Worm (Caenorhabditis elegans) whole organism, L3 larva: ENCODE measurements around the gene C16C10.4.

Source experiments
- R02D3.7 ChIP-seq: fragments of 150-350 bp; optimal IDR thresholded peaks from 2 replicates; lab custom pipeline; 2014; ENCODE audit warnings: missing biosample characterization, missing genetic modification characterization
- ceh-9 ChIP-seq: sonication (generic microtip); optimal IDR thresholded peaks from 2 replicates; lab custom pipeline; 2018; ENCODE audit warnings: missing biosample characterization, missing genetic modification characterization
- daf-12 ChIP-seq: fragments of 150-350 bp; optimal IDR thresholded peaks from 2 replicates; lab custom pipeline; 2014; ENCODE audit warnings: missing biosample characterization, missing genetic modification reagents, missing genetic modification characterization
- egl-27 ChIP-seq: sonication (generic microtip); optimal IDR thresholded peaks from 4 replicates; lab custom pipeline; 2017; ENCODE audit warnings: missing biosample characterization, missing genetic modification reagents, missing genetic modification characterization
- elt-1 ChIP-seq: fragments of 150-350 bp; optimal IDR thresholded peaks from 2 replicates; lab custom pipeline; 2014; ENCODE audit warnings: missing biosample characterization, missing genetic modification characterization
- jun-1 ChIP-seq: fragments of 150-350 bp; optimal IDR thresholded peaks from 2 replicates; lab custom pipeline; 2014; ENCODE audit warnings: missing biosample characterization, missing genetic modification reagents, missing genetic modification characterization
- mdl-1 ChIP-seq: fragments of 150-350 bp; optimal IDR thresholded peaks from 2 replicates; lab custom pipeline; 2014; ENCODE audit warnings: missing biosample characterization, missing genetic modification characterization
- nhr-11 ChIP-seq: fragments of 150-350 bp; optimal IDR thresholded peaks from 2 replicates; lab custom pipeline; 2014; ENCODE audit warnings: missing biosample characterization, missing genetic modification characterization
- nhr-237 ChIP-seq: fragments of 150-350 bp; optimal IDR thresholded peaks from 2 replicates; lab custom pipeline; 2014; ENCODE audit warnings: missing biosample characterization, missing genetic modification characterization
- nhr-77 ChIP-seq: fragments of 150-350 bp; optimal IDR thresholded peaks from 2 replicates; lab custom pipeline; 2014; ENCODE audit warnings: missing biosample characterization, missing genetic modification characterization
- unc-62 ChIP-seq: fragments of 150-350 bp; sonication (generic microtip); optimal IDR thresholded peaks from 4 replicates; lab custom pipeline; 2014; ENCODE audit warnings: missing biosample characterization, missing genetic modification reagents, missing genetic modification characterization
- zag-1 ChIP-seq: fragments of 150-350 bp; optimal IDR thresholded peaks from 2 replicates; lab custom pipeline; 2014; ENCODE audit warnings: missing biosample characterization, missing genetic modification characterization
- ztf-4 ChIP-seq: fragments of 150-350 bp; optimal IDR thresholded peaks from 2 replicates; lab custom pipeline; 2014; ENCODE audit warnings: missing biosample characterization, missing genetic modification characterization

DNA sequence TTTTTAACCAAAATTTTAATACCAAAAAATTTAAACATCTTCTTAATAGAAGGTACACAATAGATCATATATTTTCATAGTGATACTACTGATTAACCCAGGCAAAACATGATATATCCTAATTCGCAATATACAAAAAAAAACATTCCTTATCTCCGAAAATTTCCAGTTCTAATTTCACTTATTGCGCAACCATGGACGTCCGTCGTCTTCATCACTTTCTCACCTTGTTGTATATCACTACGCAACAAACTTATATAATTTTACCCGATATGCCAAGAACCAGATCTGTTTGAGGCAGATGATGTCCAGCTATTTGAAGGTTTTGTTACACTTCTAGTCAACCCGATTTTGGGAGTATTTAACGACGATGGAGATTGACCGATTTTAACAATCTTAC lies 16.7 kb downstream of the C16C10.4 start, which contains the start of gene R74.2:
- TF ChIP-seq jun-1 (tag; lab: Kevin White, UChicago) (no peak), R02D3.7 (tag; lab: Kevin White, UChicago) (no peak), ceh-9 (tag; lab: Kevin White, UChicago) (no peak), daf-12 (tag; lab: Kevin White, UChicago) (no peak), nhr-77 (tag; lab: Kevin White, UChicago) (no peak), ztf-4 (tag; lab: Kevin White, UChicago) (no peak), egl-27 (tag; lab: Kevin White, UChicago) (no peak), elt-1 (tag; lab: Kevin White, UChicago) (no peak), mdl-1 (tag; lab: Kevin White, UChicago) (no peak), zag-1 (no peak), nhr-11 (tag; lab: Kevin White, UChicago) (no peak), nhr-237 (tag; lab: Kevin White, UChicago) (no peak), unc-62 (no peak)
